Worm (Caenorhabditis elegans): ENCODE measurements around the gene snf-3.

DNA sequence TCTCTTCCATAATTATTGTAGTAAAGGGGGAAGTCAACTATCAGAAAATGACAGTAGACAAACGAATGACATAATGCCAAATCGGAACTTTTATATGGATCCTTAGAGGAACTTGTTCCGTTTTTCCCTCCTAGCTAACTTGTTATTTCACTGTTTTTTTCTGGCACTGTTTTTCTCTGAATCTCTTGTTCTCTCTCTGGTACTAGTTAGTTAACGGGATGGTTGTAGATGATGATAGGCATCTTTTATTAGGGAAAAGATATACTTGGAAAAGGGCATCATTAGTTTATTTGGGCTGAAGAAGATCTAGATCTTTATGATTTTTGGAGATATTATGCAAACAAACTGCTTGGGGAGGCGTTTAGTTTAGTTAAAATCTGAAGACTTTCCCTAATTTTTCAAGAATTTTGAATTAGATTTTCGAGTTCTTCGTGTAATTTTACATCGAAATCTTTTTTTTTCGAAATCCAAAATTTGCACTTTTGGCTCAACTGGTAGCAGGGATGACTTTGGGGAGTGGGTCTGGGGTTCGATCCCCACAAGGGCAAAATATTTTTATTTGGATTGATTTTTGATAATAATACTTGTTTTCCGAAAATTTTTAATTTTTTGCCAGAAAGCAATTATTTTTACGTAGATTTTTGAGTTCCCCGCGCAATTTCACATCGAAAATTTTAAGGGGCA is 15.2 kb downstream of the snf-3 start, which contains the start of gene col-40:
- no peak for TF ChIP-seq ama-1 (optimal IDR thresholded peaks at IDR 0.05)
- TF ChIP-seq tbx-11 (GFP tag; IDR thresholded peaks at IDR 0.05), result no peak
- no peak for TF ChIP-seq sea-1 (GFP tag; conservative IDR thresholded peaks at IDR 0.05)
- TF ChIP-seq tbx-37 (GFP tag; conservative IDR thresholded peaks at IDR 0.05), result no peak
- no peak for TF ChIP-seq aly-1 (tag; optimal IDR thresholded peaks at IDR 0.05)
- TF ChIP-seq hmg-4 (GFP tag; optimal IDR thresholded peaks at IDR 0.05), result no peak
- TF ChIP-seq ceh-13 (GFP tag; optimal IDR thresholded peaks at IDR 0.05), result no peak
- TF ChIP-seq F13C5.2 (tag; optimal IDR thresholded peaks at IDR 0.05), result no peak
- TF ChIP-seq scrt-1 (GFP tag; IDR thresholded peaks at IDR 0.05), result no peak
- TF ChIP-seq hnd-1 (tag; optimal IDR thresholded peaks at IDR 0.05), result no peak
- no peak for TF ChIP-seq flt-1 (GFP tag; IDR thresholded peaks at IDR 0.05)
- TF ChIP-seq tra-4 (tag; optimal IDR thresholded peaks at IDR 0.05), result no peak
- TF ChIP-seq pes-1 (GFP tag; IDR thresholded peaks at IDR 0.05), result no peak
